Worm (Caenorhabditis elegans): ENCODE measurements around the gene gpn-1.

Gene gpn-1

DNA sequence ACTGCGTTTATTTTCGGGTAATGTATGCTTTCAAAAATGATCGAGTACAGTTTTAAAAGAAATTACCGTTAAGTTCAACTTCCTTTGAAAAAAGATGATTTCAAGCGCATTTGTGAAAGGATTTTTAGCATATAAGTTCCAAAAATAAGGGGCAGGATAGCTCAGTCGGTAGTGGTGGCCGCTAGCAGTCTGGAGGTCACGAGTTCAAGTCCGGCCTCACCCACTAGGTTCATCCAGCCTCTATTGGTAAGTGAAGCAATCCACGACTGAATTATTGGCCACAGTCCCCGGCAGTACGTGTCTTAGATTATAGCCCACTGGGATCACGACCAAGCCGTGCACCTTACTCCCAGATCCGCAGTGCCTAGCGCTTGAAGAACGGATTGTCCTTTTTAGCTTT, 35.5 kb downstream of the gpn-1 start:
- TF ChIP-seq Y55F3AM.14 (GFP tag; optimal IDR thresholded peaks at IDR 0.05) (no peak), zag-1 (tag; optimal IDR thresholded peaks at IDR 0.05) (no peak), ztf-4 (tag; optimal IDR thresholded peaks at IDR 0.05) (no peak), nhr-11 (tag; optimal IDR thresholded peaks at IDR 0.05) (no peak), sma-3 (GFP tag; optimal IDR thresholded peaks at IDR 0.05) (no peak), nhr-6 (tag; optimal IDR thresholded peaks at IDR 0.05) (no peak), mbf-1 (tag; optimal IDR thresholded peaks at IDR 0.05) (no peak), ceh-16 (tag; optimal IDR thresholded peaks at IDR 0.05) (no peak), mdl-1 (tag; optimal IDR thresholded peaks at IDR 0.05) (no peak), unc-62 (GFP tag; optimal IDR thresholded peaks at IDR 0.05) (no peak), crh-2 (tag; optimal IDR thresholded peaks at IDR 0.05) (no peak), egl-27 (tag; optimal IDR thresholded peaks at IDR 0.05) (no peak), ceh-82 (tag; optimal IDR thresholded peaks at IDR 0.05) (no peak), sem-4 (tag; optimal IDR thresholded peaks at IDR 0.05) (no peak), ztf-11 (tag; optimal IDR thresholded peaks at IDR 0.05) (no peak), dmd-4 (tag; optimal IDR thresholded peaks at IDR 0.05) (no peak), gmeb-1 (tag; optimal IDR thresholded peaks at IDR 0.05) (no peak)

DNA sequence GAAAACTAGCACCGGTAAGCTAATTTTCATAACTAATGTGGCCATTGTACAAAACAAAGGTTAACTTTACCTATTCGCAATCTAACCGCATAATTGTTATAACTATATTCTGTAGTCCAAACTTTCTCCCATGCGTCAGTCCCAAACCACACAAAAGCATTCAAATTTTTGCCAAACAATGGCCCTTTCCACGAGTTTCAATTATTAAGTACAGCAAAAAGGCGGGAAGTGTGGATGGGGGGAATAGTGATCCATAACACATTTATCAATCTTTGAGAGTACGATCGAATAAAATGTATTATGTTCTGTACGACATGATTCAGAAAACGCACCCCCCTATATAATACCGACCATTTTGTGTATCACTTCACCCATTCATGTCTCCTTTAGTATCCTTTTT, 36.8 kb downstream of the gpn-1 start, which contains the start of gene ZK662.6:
TSS of gene ZK662.6 (plus strand) at position 301 of the 400 bp plus-strand sequence.
- TF ChIP-seq lsy-2 (tag; optimal IDR thresholded peaks at IDR 0.05), result no peak
- TF ChIP-seq nhr-12 (tag; optimal IDR thresholded peaks at IDR 0.05), result no peak
- TF ChIP-seq dmd-4 (tag; optimal IDR thresholded peaks at IDR 0.05), result no peak
- TF ChIP-seq alr-1 (tag; optimal IDR thresholded peaks at IDR 0.05), result no peak
- no peak for TF ChIP-seq ZK546.5 (tag; optimal IDR thresholded peaks at IDR 0.05)
- no peak for TF ChIP-seq snpc-4 (tag; optimal IDR thresholded peaks at IDR 0.05)
- no peak for TF ChIP-seq nhr-21 (tag; optimal IDR thresholded peaks at IDR 0.05)
- TF ChIP-seq F13H6.1 (tag; optimal IDR thresholded peaks at IDR 0.05), result no peak
- no peak for TF ChIP-seq ama-1 (optimal IDR thresholded peaks at IDR 0.05)
- no peak for TF ChIP-seq mbf-1 (tag; optimal IDR thresholded peaks at IDR 0.05)
- TF ChIP-seq nhr-237 (tag; optimal IDR thresholded peaks at IDR 0.05), result no peak
- no peak for TF ChIP-seq nhr-6 (tag; optimal IDR thresholded peaks at IDR 0.05)
- TF ChIP-seq fos-1 (tag; optimal IDR thresholded peaks at IDR 0.05), result no peak
- no peak for TF ChIP-seq sem-4 (tag; optimal IDR thresholded peaks at IDR 0.05)
- no peak for TF ChIP-seq Y55F3AM.14 (GFP tag; optimal IDR thresholded peaks at IDR 0.05)
- no peak for TF ChIP-seq elt-3 (tag; optimal IDR thresholded peaks at IDR 0.05)
- no peak for TF ChIP-seq crh-2 (tag; optimal IDR thresholded peaks at IDR 0.05)

DNA sequence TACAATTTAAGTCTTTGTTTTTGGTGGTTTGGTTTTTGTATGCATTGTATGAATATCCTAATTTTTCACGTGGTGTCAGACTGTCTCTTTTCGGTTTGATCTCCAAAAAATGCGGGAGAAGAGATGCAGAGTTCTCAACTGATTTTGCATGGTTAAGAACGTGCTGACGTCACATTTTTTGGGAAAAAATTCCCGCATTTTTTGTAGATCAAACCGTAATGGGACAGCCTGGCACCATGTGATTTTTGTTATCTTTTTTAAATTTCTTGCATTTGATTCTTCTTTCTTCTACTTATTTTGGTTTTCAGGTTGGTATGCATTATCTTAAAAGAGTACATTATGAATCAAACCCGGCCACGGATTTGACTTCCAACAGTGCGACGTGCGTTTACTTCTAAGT, 39.9 kb downstream of the gpn-1 start, which contains the start of gene ZK662.5:
TSS of gene ZK662.5 (plus strand) at position 301 of the 400 bp plus-strand sequence.
- TF ChIP-seq nhr-129 (tag; optimal IDR thresholded peaks at IDR 0.05) (no peak), nhr-6 (tag; optimal IDR thresholded peaks at IDR 0.05) (no peak), nhr-23 (tag; optimal IDR thresholded peaks at IDR 0.05) (no peak), snpc-4 (tag; optimal IDR thresholded peaks at IDR 0.05) (no peak), ceh-82 (tag; optimal IDR thresholded peaks at IDR 0.05) (no peak), Y55F3AM.14 (GFP tag; optimal IDR thresholded peaks at IDR 0.05) (no peak), nhr-237 (tag; optimal IDR thresholded peaks at IDR 0.05) (no peak), elt-3 (tag; optimal IDR thresholded peaks at IDR 0.05) (no peak), mab-5 (tag; optimal IDR thresholded peaks at IDR 0.05) (no peak)

DNA sequence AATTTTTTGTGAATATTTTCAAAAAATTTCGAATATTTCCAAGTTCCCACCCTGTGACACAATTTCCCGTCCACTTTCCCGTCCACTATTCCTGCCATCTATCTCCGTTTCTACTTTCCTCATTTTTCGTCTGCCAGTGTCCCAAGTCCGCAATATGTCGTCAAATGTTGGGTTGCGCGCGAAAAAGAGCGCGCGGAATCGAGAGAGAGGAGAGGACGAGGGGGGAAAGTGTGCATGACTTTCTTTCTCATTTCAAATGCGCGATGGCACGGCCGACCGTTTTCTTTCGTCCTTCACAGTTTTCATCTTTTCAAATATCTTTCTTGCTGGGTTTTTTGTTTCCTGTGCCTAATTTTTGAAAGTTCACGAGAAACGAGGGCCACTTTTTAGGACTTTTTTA, 43.5 kb downstream of the gpn-1 start:
- peak; percentile 40 for TF ChIP-seq ceh-16 (tag; optimal IDR thresholded peaks at IDR 0.05)
- TF ChIP-seq blmp-1 (tag; optimal IDR thresholded peaks at IDR 0.05; ENCODE audit: insufficient read depth), result peak; percentile 67
- TF ChIP-seq crh-2 (tag; optimal IDR thresholded peaks at IDR 0.05), result peak; percentile 43
- peak; percentile 41 for TF ChIP-seq sem-4 (tag; optimal IDR thresholded peaks at IDR 0.05)
- TF ChIP-seq sma-9 (GFP tag; optimal IDR thresholded peaks at IDR 0.05), result peak; percentile 75
- no peak for TF ChIP-seq sma-9 (tag; optimal IDR thresholded peaks at IDR 0.05)
- no peak for TF ChIP-seq nhr-23 (tag; optimal IDR thresholded peaks at IDR 0.05)
- peak; percentile 57 for TF ChIP-seq unc-55 (GFP tag; optimal IDR thresholded peaks at IDR 0.05)
- peak; percentile 63 for TF ChIP-seq gmeb-1 (tag; optimal IDR thresholded peaks at IDR 0.05)
- TF ChIP-seq ZK546.5 (tag; optimal IDR thresholded peaks at IDR 0.05), result no peak
- peak; percentile 37 for TF ChIP-seq lin-11 (tag; optimal IDR thresholded peaks at IDR 0.05)
- TF ChIP-seq ztf-11 (tag; optimal IDR thresholded peaks at IDR 0.05), result no peak
- no peak for TF ChIP-seq skn-1 (tag; optimal IDR thresholded peaks at IDR 0.05)
- peak; percentile 70 for TF ChIP-seq C34F6.9 (tag; optimal IDR thresholded peaks at IDR 0.05)
- no peak for TF ChIP-seq Y55F3AM.14 (GFP tag; optimal IDR thresholded peaks at IDR 0.05)
- TF ChIP-seq sma-3 (GFP tag; optimal IDR thresholded peaks at IDR 0.05), result peak; percentile 35
- TF ChIP-seq alr-1 (tag; optimal IDR thresholded peaks at IDR 0.05), result no peak
- TF ChIP-seq nhr-237 (tag; optimal IDR thresholded peaks at IDR 0.05), result no peak
- peak; percentile 34 for TF ChIP-seq snpc-4 (tag; optimal IDR thresholded peaks at IDR 0.05)
- TF ChIP-seq nhr-10 (tag; optimal IDR thresholded peaks at IDR 0.05), result no peak
- TF ChIP-seq ceh-82 (tag; optimal IDR thresholded peaks at IDR 0.05), result no peak
- TF ChIP-seq aly-2 (tag; optimal IDR thresholded peaks at IDR 0.05), result no peak
- peak; percentile 66 for TF ChIP-seq nhr-129 (tag; optimal IDR thresholded peaks at IDR 0.05)
- peak; percentile 66 for TF ChIP-seq F13H6.1 (tag; optimal IDR thresholded peaks at IDR 0.05)
- no peak for TF ChIP-seq lsy-2 (tag; optimal IDR thresholded peaks at IDR 0.05)
- peak; percentile 43 for TF ChIP-seq fos-1 (tag; optimal IDR thresholded peaks at IDR 0.05)

All from whole organism, L2 larva.